Worm (Caenorhabditis elegans): Measurements from ENCODE around the gene F52B11.2.

The F52B11.2 gene

DNA sequence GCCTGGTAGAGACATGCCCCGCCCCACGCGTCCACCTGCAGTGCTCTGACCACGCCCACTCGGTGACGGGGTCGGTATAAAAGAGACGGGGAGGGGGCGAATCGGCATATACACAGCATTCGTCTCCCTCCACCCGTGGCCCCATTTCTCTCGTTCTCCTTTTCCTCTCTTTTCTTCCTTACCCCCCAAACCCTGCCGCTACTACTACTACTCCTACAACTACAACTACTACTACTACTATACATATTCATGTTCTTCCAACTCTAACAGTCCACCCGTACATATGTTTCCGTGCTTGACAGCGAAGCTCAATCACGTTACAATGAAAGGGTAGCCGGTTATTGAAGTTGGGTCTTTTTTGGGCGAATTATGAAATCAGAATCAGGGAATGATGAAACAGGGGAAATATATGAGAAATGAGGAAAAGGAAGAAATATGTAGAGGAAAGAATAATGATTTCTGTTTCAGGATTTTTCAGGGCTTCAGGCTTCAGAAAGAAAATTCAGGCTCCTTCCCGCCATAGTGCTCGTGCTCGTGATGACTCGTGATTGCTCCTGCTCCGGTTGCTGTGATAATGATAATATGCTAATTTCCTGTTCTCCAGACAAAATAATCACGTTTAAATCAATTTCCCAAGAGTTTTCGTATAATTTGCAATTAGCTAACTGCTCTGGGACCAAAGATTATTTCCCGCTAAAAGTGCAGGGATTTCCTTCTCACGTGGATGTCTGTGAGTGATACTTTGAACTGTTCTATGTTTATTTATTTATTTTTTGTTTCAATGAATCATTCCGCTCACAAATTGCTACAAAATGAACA lies 49.4 kb upstream of the F52B11.2 start (continued):
- TF ChIP-seq sdz-38 (tag; optimal IDR thresholded peaks at IDR 0.05), result no peak
- peak; percentile 34 for TF ChIP-seq mcd-1 (GFP tag; IDR thresholded peaks at IDR 0.05)
- TF ChIP-seq nfyb-1 (GFP tag; IDR thresholded peaks at IDR 0.05), result peak; percentile 83
- TF ChIP-seq bed-1 (GFP tag; IDR thresholded peaks at IDR 0.05), result 0 out of 2 replicates have a peak, but pooled peaks have one; percentile 15
- TF ChIP-seq sptf-2 (GFP tag; optimal IDR thresholded peaks at IDR 0.05), result peak; percentile 18
- TF ChIP-seq dox-1 (GFP tag; IDR thresholded peaks at IDR 0.05), result peak; percentile 77; the same call in 1 of the 2 replicates
- TF ChIP-seq lin-40 (tag; optimal IDR thresholded peaks at IDR 0.05), result peak; percentile 43
- no peak for TF ChIP-seq Y95B8A.8 (GFP tag; IDR thresholded peaks at IDR 0.05)
- TF ChIP-seq nhr-120 (GFP tag; IDR thresholded peaks at IDR 0.05), result 0 out of 2 replicates have a peak, but pooled peaks have one; percentile 63
- peak; percentile 94 for TF ChIP-seq egrh-3 (GFP tag; IDR thresholded peaks at IDR 0.05)
- peak; percentile 18 for TF ChIP-seq nhr-90 (tag; optimal IDR thresholded peaks at IDR 0.05)
- TF ChIP-seq ets-4 (GFP tag; optimal IDR thresholded peaks at IDR 0.05), result peak; percentile 21
- no peak for TF ChIP-seq F37B4.10 (GFP tag; IDR thresholded peaks at IDR 0.05)
- no peak for TF ChIP-seq tbx-9 (tag; optimal IDR thresholded peaks at IDR 0.05; ENCODE audit: borderline replicate concordance)
- peak; percentile 52 for TF ChIP-seq lin-54 (GFP tag; optimal IDR thresholded peaks at IDR 0.05)
- TF ChIP-seq madf-8 (GFP tag; conservative IDR thresholded peaks at IDR 0.05), result no peak
- TF ChIP-seq somi-1 (GFP tag; optimal IDR thresholded peaks at IDR 0.05), result peak; percentile 28
- TF ChIP-seq attf-3 (GFP tag; conservative IDR thresholded peaks at IDR 0.05), result no peak; the same call in 1 of the 2 replicates
- no peak for TF ChIP-seq T26A5.8 (tag; optimal IDR thresholded peaks at IDR 0.05)
- peak; percentile 29 for TF ChIP-seq B0261.1 (tag; optimal IDR thresholded peaks at IDR 0.05)
- no peak for TF ChIP-seq nfya-2 (GFP tag; IDR thresholded peaks at IDR 0.05)
- TF ChIP-seq rec-8 (tag; optimal IDR thresholded peaks at IDR 0.05), result no peak
- TF ChIP-seq attf-5 (GFP tag; optimal IDR thresholded peaks at IDR 0.05), result no peak
- TF ChIP-seq cebp-1 (GFP tag; IDR thresholded peaks at IDR 0.05), result no peak
- peak; percentile 88 for TF ChIP-seq cebp-1 (tag; optimal IDR thresholded peaks at IDR 0.05)
- TF ChIP-seq egl-44 (GFP tag; IDR thresholded peaks at IDR 0.05), result no peak; the same call in 1 of the 2 replicates
- TF ChIP-seq F33H1.4 (GFP tag; IDR thresholded peaks at IDR 0.05), result no peak
- TF ChIP-seq attf-6 (GFP tag; IDR thresholded peaks at IDR 0.05), result 0 out of 2 replicates have a peak, but pooled peaks have one; percentile 20
- TF ChIP-seq madf-3 (GFP tag; IDR thresholded peaks at IDR 0.05), result no peak; the same call in 1 of the 2 replicates
- TF ChIP-seq madf-6 (GFP tag; IDR thresholded peaks at IDR 0.05), result no peak; the same call in 1 of the 2 replicates
- peak; percentile 69; the same call in 1 of the 2 replicates for TF ChIP-seq let-526 (GFP tag; IDR thresholded peaks at IDR 0.05)
- TF ChIP-seq ccch-3 (GFP tag; optimal IDR thresholded peaks at IDR 0.05), result no peak
- peak; percentile 72 for TF ChIP-seq Y53G8AR.9 (GFP tag; conservative IDR thresholded peaks at IDR 0.05)
- no peak for TF ChIP-seq snpc-3.4 (tag; optimal IDR thresholded peaks at IDR 0.05)
- TF ChIP-seq athp-1 (tag; optimal IDR thresholded peaks at IDR 0.05), result no peak
- TF ChIP-seq die-1 (tag; optimal IDR thresholded peaks at IDR 0.05), result peak; percentile 37
- TF ChIP-seq lin-35 (GFP tag; optimal IDR thresholded peaks at IDR 0.05), result peak in 1 of 3 experiments; percentile 9
- peak; percentile 55 for TF ChIP-seq F57C9.4 (tag; optimal IDR thresholded peaks at IDR 0.05)
- TF ChIP-seq B0035.1 (tag; optimal IDR thresholded peaks at IDR 0.05), result peak; percentile 59
- TF ChIP-seq snpc-1.1 (tag; optimal IDR thresholded peaks at IDR 0.05; ENCODE audit: insufficient read depth), result no peak
- peak; percentile 49 for TF ChIP-seq ztf-26 (tag; optimal IDR thresholded peaks at IDR 0.05)
- TF ChIP-seq nhr-27 (tag; optimal IDR thresholded peaks at IDR 0.05), result peak; percentile 0
- peak; percentile 34 for TF ChIP-seq nhr-179 (tag; optimal IDR thresholded peaks at IDR 0.05)
- TF ChIP-seq pbrm-1 (GFP tag; IDR thresholded peaks at IDR 0.05), result peak; percentile 45; the same call in 1 of the 2 replicates
- peak; percentile 91 for TF ChIP-seq mel-28 (tag; optimal IDR thresholded peaks at IDR 0.05; ENCODE audit: borderline replicate concordance)
- TF ChIP-seq egl-18 (GFP tag; IDR thresholded peaks at IDR 0.05), result peak; percentile 62; the same call in 1 of the 2 replicates

Measured in whole organism, young adult.